Fruit fly (Drosophila melanogaster): ENCODE data around the gene CG7564.

CG7564 gene

dm6 chr3L:17486130-17486529, 28.0 kb upstream of the CG7564 start, which contains the start of gene CG6333:
TSS of gene CG6333 (minus strand) at chr3L:17486230.
- TF ChIP-seq psq (GFP tag; optimal IDR thresholded peaks at IDR 0.05) (no peak), foxo (GFP tag; optimal IDR thresholded peaks at IDR 0.05) (no peak), sv (GFP tag; optimal IDR thresholded peaks at IDR 0.05) (no peak), pan (optimal IDR thresholded peaks at IDR 0.05) (no peak), dsf (GFP tag; optimal IDR thresholded peaks at IDR 0.05; ENCODE audit: borderline replicate concordance) (no peak), CG9705 (GFP tag; optimal IDR thresholded peaks at IDR 0.05) (no peak)

- peak; percentile 52 for TF ChIP-seq Rel (GFP tag; optimal IDR thresholded peaks at IDR 0.05)
- peak; percentile 73 for TF ChIP-seq Rel (tag; optimal IDR thresholded peaks at IDR 0.05)
- no peak for TF ChIP-seq dmrt93B (GFP tag; optimal IDR thresholded peaks at IDR 0.05)
- TF ChIP-seq Hr83 (GFP tag; optimal IDR thresholded peaks at IDR 0.05; ENCODE audit: poor library complexity, severe bottlenecking) = peak; percentile 41
- peak; percentile 73 for TF ChIP-seq Dif (GFP tag; optimal IDR thresholded peaks at IDR 0.05; ENCODE audit: partially characterized antibody)
- TF ChIP-seq sage (GFP tag; optimal IDR thresholded peaks at IDR 0.05) = peak; percentile 53
- TF ChIP-seq GATAd (GFP tag; optimal IDR thresholded peaks at IDR 0.05) = no peak
- TF ChIP-seq dsf (GFP tag; optimal IDR thresholded peaks at IDR 0.05; ENCODE audit: borderline replicate concordance) = no peak
- TF ChIP-seq usp (GFP tag; optimal IDR thresholded peaks at IDR 0.05) = no peak
- peak; percentile 60 for TF ChIP-seq fru (GFP tag; optimal IDR thresholded peaks at IDR 0.05)
- no peak for TF ChIP-seq CG9705 (GFP tag; optimal IDR thresholded peaks at IDR 0.05)
- TF ChIP-seq Myc (optimal IDR thresholded peaks at IDR 0.05) = no peak
- TF ChIP-seq Jra (GFP tag; optimal IDR thresholded peaks at IDR 0.05) = peak; percentile 13
- TF ChIP-seq psq (GFP tag; optimal IDR thresholded peaks at IDR 0.05) = peak; percentile 46
- peak; percentile 41 for TF ChIP-seq brk (GFP tag; optimal IDR thresholded peaks at IDR 0.05)
- peak; percentile 59 to 74 for TF ChIP-seq dl (GFP tag; optimal IDR thresholded peaks at IDR 0.05; ENCODE audit: insufficient read depth in 1 of 2, partially characterized antibody in 2 of 2)
- TF ChIP-seq Sp1 (GFP tag; optimal IDR thresholded peaks at IDR 0.05) = peak; percentile 38
- peak; percentile 89 for TF ChIP-seq N (GFP tag; optimal IDR thresholded peaks at IDR 0.05)
- peak; percentile 75 for TF ChIP-seq CrebA (GFP tag; optimal IDR thresholded peaks at IDR 0.05; ENCODE audit: borderline replicate concordance)
- peak; percentile 3 to 72 for TF ChIP-seq foxo (GFP tag; optimal IDR thresholded peaks at IDR 0.05)
- TF ChIP-seq Hnf4 (GFP tag; optimal IDR thresholded peaks at IDR 0.05) = peak; percentile 51
- no peak for TF ChIP-seq sv (GFP tag; optimal IDR thresholded peaks at IDR 0.05)
- TF ChIP-seq Vsx2 (GFP tag; optimal IDR thresholded peaks at IDR 0.05; ENCODE audit: partially characterized antibody) = peak; percentile 53
- TF ChIP-seq Dfd (GFP tag; optimal IDR thresholded peaks at IDR 0.05) = no peak
- TF ChIP-seq Mio (GFP tag; optimal IDR thresholded peaks at IDR 0.05) = no peak
- TF ChIP-seq h (GFP tag; optimal IDR thresholded peaks at IDR 0.05) = peak; percentile 71
- TF ChIP-seq rgr (GFP tag; optimal IDR thresholded peaks at IDR 0.05) = peak; percentile 71
- peak; percentile 60 for TF ChIP-seq OdsH (GFP tag; optimal IDR thresholded peaks at IDR 0.05)
- no peak for TF ChIP-seq pan (optimal IDR thresholded peaks at IDR 0.05)
- TF ChIP-seq br (GFP tag; optimal IDR thresholded peaks at IDR 0.05) = peak; percentile 50
- TF ChIP-seq woc (GFP tag; optimal IDR thresholded peaks at IDR 0.05) = peak; percentile 34
- peak; percentile 57 for TF ChIP-seq tai (GFP tag; optimal IDR thresholded peaks at IDR 0.05)
- no peak for TF ChIP-seq lola (GFP tag; optimal IDR thresholded peaks at IDR 0.05)
- TF ChIP-seq CG32264 (GFP tag; optimal IDR thresholded peaks at IDR 0.05) = peak; percentile 57
- no peak for TF ChIP-seq jim (GFP tag; optimal IDR thresholded peaks at IDR 0.05)
- TF ChIP-seq HLH106 (tag; optimal IDR thresholded peaks at IDR 0.05) = peak; percentile 18
- peak; percentile 52 for TF ChIP-seq Abd-B (GFP tag; optimal IDR thresholded peaks at IDR 0.05)
- TF ChIP-seq ey (GFP tag; optimal IDR thresholded peaks at IDR 0.05) = peak; percentile 63
- no peak for TF ChIP-seq Hr78 (GFP tag; optimal IDR thresholded peaks at IDR 0.05)
These were observed 27.0 kb upstream of the CG7564 start, which contains the start of gene Oatp74D for dm6 chr3L:17486794-17487726. TSS of gene Oatp74D (plus strand) at chr3L:17487118.
